Fruit fly (Drosophila melanogaster) S2 (cell line): ENCODE data around the gene skd.

ENCODE experiments used
- CG8478 ChIP-seq: fragments of >200 bp; optimal IDR thresholded peaks from 2 replicates; lab custom pipeline; 2018
- CTCF ChIP-seq, 2 experiments: fragments of >200 bp; optimal IDR thresholded peaks; 2 replicates each; lab custom pipeline; 2018

DNA sequence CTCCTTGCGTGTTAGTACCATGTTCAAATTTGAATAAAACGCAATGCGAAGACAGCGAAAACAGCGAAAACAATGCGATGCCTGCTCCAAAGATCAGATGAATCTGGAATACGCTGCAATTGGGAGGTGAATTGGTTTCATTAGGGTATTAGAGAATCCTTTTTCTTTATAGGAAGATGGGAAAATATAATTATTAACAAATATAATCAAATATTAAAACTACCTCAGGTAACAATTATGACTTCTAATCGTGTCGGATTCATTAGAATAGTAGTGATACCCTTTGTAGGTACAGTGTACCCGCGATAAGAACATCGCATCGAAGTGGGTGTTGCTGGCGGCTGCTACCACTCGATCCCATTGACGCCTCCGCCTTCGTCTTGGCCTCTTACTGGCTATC lies 39.3 kb downstream of the skd start:
- TF ChIP-seq CG8478, result no peak
- TF ChIP-seq CTCF (optimal IDR thresholded peaks at IDR 0.05; lab: Kevin White, UChicago), result no peak
